Fruit fly (Drosophila melanogaster) whole organism, adult: ENCODE data around the gene Hsp67Bc.

Experiments used
- CG5204 ChIP-seq: fragments of 200-800 bp; sonication (Bioruptor generic); optimal IDR thresholded peaks from 2 replicates; lab custom pipeline; 2016; ENCODE audit warnings: missing biosample characterization, missing genetic modification characterization
- CG7045 ChIP-seq: fragments of 200-800 bp; sonication (Bioruptor generic); optimal IDR thresholded peaks from 2 replicates; lab custom pipeline; 2017; ENCODE audit warnings: missing biosample characterization, mild to moderate bottlenecking, missing genetic modification characterization
- Clk ChIP-seq: fragments of 200-800 bp; sonication (Bioruptor generic); optimal IDR thresholded peaks from 2 replicates; lab custom pipeline; 2017; ENCODE audit warnings: missing biosample characterization, missing genetic modification characterization
- Crg-1 ChIP-seq: fragments of 200-800 bp; sonication (Bioruptor generic); optimal IDR thresholded peaks from 2 replicates; lab custom pipeline; 2016; ENCODE audit warnings: missing biosample characterization, missing genetic modification characterization
- Hr96 ChIP-seq: fragments of 200-800 bp; sonication (Bioruptor generic); optimal IDR thresholded peaks from 2 replicates; lab custom pipeline; 2016; ENCODE audit warnings: missing biosample characterization, missing genetic modification characterization
- Mnt ChIP-seq: fragments of 200-800 bp; sonication (Bioruptor generic); optimal IDR thresholded peaks from 2 replicates; lab custom pipeline; 2016; ENCODE audit warnings: missing biosample characterization, mild to moderate bottlenecking, missing genetic modification characterization
- cnc ChIP-seq, 2 experiments: fragments of >200 bp; optimal IDR thresholded peaks; 2 replicates each; lab custom pipeline; 2017
- pad ChIP-seq: fragments of 200-800 bp; sonication (Bioruptor generic); optimal IDR thresholded peaks from 3 replicates; lab custom pipeline; 2017; ENCODE audit warnings: missing biosample characterization, missing genetic modification characterization, mild to moderate bottlenecking, moderate library complexity, missing genetic modification reagents
- tj ChIP-seq: fragments of 200-800 bp; sonication (Bioruptor generic); optimal IDR thresholded peaks from 3 replicates; lab custom pipeline; 2017; ENCODE audit warnings: missing biosample characterization, mild to moderate bottlenecking, missing genetic modification characterization, moderate library complexity

- TF ChIP-seq Mnt (GFP tag; lab: Kevin White, UChicago) (peak; percentile 3), Clk (no peak), Hr96 (GFP tag; lab: Kevin White, UChicago) (no peak), Crg-1 (GFP tag; lab: Kevin White, UChicago) (no peak), pad (GFP tag; lab: Kevin White, UChicago) (no peak), cnc (optimal IDR thresholded peaks at IDR 0.05; lab: Kevin White, UChicago) (no peak), CG5204 (GFP tag; lab: Kevin White, UChicago) (peak; percentile 23), tj (GFP tag; lab: Kevin White, UChicago) (no peak), CG7045 (no peak)
Measured at dm6 chr3L:9333745-9334382, 38.4 kb downstream of the Hsp67Bc start, which contains the start of gene PGRP-LA.
